Fruit fly (Drosophila melanogaster) Kc167 (cell line): Measurements from ENCODE around the gene Gk2.

ENCODE experiments used
- Myc ChIP-seq: fragments of >200 bp; optimal IDR thresholded peaks from 2 replicates; lab custom pipeline; 2017; ENCODE audit warnings: missing external identifiers
- Sin3A ChIP-seq: fragments of >200 bp; optimal IDR thresholded peaks from 2 replicates; lab custom pipeline; 2018; ENCODE audit warnings: missing external identifiers
- h ChIP-seq: fragments of >200 bp; optimal IDR thresholded peaks from 3 replicates; lab custom pipeline; 2018; ENCODE audit warnings: missing external identifiers
- insv ChIP-seq: fragments of >200 bp; optimal IDR thresholded peaks from 3 replicates; lab custom pipeline; 2018; ENCODE audit warnings: missing external identifiers
- psq ChIP-seq: fragments of >200 bp; optimal IDR thresholded peaks from 2 replicates; lab custom pipeline; 2017; ENCODE audit warnings: missing external identifiers
- ttk ChIP-seq: sonication (Bioruptor generic); optimal IDR thresholded peaks from 2 replicates; lab custom pipeline; 2017; ENCODE audit warnings: missing external identifiers

Gene Gk2

DNA sequence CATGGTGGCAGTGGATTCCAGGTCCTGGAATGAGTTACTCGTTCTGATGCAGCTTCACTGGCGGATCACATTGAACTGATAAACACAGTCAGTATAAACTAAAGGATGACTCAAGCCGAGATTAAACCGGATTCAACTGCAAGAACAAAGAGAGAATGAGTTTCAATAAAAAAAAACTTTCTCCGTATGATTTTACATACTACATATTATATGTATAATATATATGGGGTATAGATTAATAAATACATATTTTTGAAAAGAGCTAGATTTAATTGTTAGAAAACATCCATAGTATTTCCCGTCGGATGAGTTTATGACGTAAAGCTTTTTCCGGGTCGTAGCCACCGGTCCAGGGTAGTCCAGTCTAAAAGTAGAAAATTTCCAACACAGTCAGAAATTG is 14.1 kb upstream of the Gk2 start, which contains the start of gene CG12035:
Gene CG12035, plus strand, starts transcription at position 301 of the 400 bp plus-strand sequence.
- TF ChIP-seq h (no peak), psq (no peak)

DNA sequence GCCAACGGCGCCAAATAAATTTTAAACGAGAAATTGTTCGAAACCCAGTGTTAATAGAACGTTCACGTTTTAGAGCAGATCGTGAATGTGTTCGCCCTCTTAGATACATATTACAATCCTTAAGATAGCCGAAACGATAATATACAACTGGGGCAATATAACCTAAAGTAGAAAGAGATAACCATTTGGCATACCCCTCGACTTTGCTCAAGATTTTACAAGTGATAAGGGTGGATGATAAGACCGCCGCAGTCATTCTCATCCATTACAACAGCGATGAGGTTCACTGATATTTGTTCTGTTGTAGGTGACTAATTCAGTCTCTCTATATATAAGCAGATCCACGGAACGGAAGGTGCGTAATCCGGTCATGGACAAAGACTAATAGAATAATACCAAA is 11.5 kb upstream of the Gk2 start:
- TF ChIP-seq ttk (lab: Kevin White, UChicago) (no peak), psq (no peak), Myc (lab: Kevin White, UChicago) (no peak), h (no peak), insv (lab: Kevin White, UChicago) (no peak), Sin3A (lab: Kevin White, UChicago) (no peak)

DNA sequence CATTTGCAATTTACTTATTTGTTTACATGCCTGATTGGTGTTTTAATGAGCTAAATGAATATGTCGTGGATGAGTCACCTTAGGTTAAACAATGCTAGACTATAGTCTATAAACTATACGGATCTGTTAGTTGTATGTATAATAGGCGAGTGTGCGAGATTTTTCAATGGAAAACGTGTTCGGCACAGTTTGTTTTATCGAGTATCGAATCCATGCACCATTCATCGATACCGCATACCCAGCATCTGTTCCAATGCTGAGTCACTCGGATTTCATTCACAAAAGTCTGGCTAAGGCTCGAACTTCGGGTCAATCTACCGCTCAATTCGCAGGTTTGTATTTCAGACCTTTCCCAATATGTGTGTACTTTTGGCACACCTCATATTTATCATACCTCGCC is 10.8 kb upstream of the Gk2 start:
- TF ChIP-seq Sin3A (lab: Kevin White, UChicago) (no peak), Myc (lab: Kevin White, UChicago) (no peak), insv (lab: Kevin White, UChicago) (no peak), psq (no peak), h (no peak), ttk (lab: Kevin White, UChicago) (no peak)

dm6 chr3L:1729380-1730159 is 8.6 kb upstream of the Gk2 start:
- no peak for TF ChIP-seq ttk (lab: Kevin White, UChicago)
- TF ChIP-seq psq = no peak
- TF ChIP-seq h = no peak
- TF ChIP-seq Sin3A (lab: Kevin White, UChicago) = no peak
- no peak for TF ChIP-seq insv (lab: Kevin White, UChicago)
- TF ChIP-seq Myc (lab: Kevin White, UChicago) = no peak

DNA sequence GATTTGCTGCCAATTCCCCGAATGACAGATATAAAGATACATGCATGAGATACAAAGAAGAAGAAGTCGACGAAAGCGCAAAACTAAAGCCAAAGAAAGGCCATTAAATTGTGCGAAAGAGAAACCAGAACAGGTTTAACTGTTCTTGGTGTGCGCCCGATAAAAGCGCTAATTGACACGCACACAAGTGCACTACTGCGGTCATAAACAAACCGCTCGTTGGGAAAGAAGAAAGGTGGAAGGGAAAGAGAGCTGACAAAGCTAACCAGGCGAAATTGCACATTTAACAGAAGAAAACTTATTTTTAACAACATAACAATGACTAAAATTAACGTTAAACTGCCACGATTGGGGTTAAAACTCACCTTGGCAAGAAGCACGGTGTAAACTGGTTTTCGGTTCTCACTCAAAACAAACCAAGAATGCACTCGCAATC is 8.0 kb upstream of the Gk2 start:
- TF ChIP-seq Sin3A (lab: Kevin White, UChicago) (no peak), psq (no peak), insv (lab: Kevin White, UChicago) (no peak), h (no peak), ttk (lab: Kevin White, UChicago) (no peak), Myc (lab: Kevin White, UChicago) (no peak)

DNA sequence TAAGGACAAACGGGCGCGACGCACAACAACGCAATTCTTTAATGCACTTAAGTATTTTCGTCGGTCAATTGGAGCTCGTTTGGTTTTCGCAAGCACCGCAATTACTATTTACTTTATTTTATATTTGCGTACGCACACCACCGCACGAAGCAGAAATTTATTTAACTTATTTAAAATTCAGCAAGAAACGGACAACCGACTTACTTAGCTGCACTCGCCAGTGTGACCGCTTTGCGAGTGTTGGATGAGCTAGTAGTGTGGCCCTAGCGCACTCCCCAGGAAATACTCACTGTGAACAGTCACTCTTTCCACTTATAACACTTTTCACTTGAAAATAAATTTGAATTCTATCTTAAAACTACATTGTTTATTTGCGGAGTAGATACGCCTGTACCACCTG is 7.3 kb upstream of the Gk2 start, which contains the start of gene drpr:
Gene drpr, minus strand, starts transcription at position 235 of the 400 bp plus-strand sequence.
- TF ChIP-seq Sin3A (lab: Kevin White, UChicago) = no peak
- no peak for TF ChIP-seq Myc (lab: Kevin White, UChicago)
- no peak for TF ChIP-seq ttk (lab: Kevin White, UChicago)
- TF ChIP-seq insv (lab: Kevin White, UChicago) = no peak
- TF ChIP-seq h = no peak
- TF ChIP-seq psq = no peak

DNA sequence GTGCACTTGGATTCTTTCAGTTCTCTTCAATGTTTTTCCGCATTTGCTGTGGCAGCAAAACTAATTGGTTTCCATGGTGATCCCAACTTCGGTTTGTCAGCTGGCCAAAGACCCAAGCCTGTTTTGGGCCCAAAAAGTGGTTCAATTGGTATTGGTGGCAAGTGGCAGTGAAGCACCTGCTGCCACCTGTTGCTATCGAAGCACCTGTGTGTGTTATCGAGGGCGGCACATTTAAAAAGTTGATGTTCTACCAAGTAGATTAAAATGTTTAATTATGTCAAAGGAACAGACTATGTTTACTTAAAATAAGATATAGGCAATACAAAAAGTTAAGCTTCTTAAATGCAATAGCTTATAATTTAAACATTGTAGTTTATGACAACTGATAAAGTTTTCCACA is 2.6 kb upstream of the Gk2 start, which contains the start of gene Oseg4:
Gene Oseg4, minus strand, starts transcription at position 165 of the 400 bp plus-strand sequence.
- no peak for TF ChIP-seq Sin3A (lab: Kevin White, UChicago)
- no peak for TF ChIP-seq h
- TF ChIP-seq insv (lab: Kevin White, UChicago) = no peak
- no peak for TF ChIP-seq ttk (lab: Kevin White, UChicago)
- no peak for TF ChIP-seq psq
- TF ChIP-seq Myc (lab: Kevin White, UChicago) = no peak

DNA sequence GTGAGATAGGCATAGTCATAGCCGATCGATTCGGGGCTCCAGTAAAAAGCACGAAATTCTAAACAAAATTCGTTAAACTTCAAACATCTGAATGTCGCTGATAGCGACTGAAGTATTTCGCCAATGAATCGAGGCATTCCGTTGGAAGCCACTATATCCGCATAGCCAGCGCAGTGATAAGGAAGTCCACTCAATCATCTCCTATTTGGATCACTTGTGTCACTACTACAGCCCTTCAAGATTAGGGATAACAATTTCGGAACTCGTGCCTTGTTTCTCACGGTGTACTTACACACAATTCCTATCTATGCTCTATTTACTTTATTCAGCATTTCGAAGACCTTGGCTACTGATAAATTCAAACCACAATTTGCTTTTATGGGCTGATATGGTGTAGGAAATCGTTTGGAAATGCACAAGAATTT is 297 bp upstream of the Gk2 start, which contains the start of gene PIG-Wb:
Gene PIG-Wb, minus strand, starts transcription at position 209 of the 425 bp plus-strand sequence.
- no peak for TF ChIP-seq h
- TF ChIP-seq psq = no peak
- no peak for TF ChIP-seq Sin3A (lab: Kevin White, UChicago)
- no peak for TF ChIP-seq ttk (lab: Kevin White, UChicago)
- no peak for TF ChIP-seq insv (lab: Kevin White, UChicago)
- no peak for TF ChIP-seq Myc (lab: Kevin White, UChicago)

DNA sequence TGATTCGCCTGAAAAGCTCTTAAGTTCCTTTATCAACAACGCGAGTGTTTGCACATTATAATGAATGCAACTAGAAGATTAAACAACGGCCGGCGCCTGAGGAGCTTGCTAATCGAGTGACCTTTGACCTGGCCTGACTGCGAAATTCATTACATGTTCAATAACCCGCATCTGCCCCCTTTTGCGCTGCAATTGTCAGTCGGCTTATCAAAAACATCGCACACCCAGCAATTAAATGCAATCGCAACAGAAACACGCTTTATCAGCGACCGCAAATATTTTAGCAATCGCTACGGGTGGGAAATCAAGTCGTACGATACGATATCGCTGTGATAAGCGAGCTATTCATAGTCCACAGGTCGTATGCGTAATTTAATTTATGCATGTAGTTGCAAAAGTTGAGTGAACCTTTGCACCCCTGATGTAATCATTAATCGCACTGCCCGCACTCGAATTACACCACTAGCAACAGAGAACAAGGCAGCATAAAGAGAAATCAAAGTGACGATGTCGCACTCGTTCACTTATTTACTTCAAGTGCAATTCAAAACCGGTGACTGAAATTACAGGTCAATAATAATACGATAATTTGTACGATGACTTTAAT is 1.4 kb downstream of the Gk2 start:
- TF ChIP-seq ttk (lab: Kevin White, UChicago) (no peak), Myc (lab: Kevin White, UChicago) (no peak), insv (lab: Kevin White, UChicago) (no peak)

dm6 chr3L:1740129-1740975 is 2.1 kb downstream of the Gk2 start:
- TF ChIP-seq Sin3A (lab: Kevin White, UChicago) (no peak), psq (no peak), ttk (lab: Kevin White, UChicago) (no peak), insv (lab: Kevin White, UChicago) (no peak), Myc (lab: Kevin White, UChicago) (no peak), h (no peak)

DNA sequence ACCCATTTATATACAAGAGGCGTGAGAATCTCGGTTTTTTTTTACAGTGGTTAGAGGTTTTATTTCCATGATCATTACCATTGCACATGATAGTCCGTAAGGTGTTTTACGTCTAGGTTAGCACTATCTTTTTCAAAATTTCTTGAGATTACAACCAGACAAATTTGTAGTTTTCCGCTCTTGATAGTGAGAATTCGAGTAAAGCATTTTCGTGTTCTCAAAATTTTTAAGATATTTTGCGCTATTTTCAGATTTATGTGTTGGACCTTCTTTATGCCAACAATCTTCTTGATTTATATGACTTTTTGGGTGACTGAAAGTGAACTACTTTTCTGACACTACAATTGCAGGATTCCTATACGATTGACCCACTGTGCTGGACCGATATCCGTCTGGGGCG is 2.9 kb downstream of the Gk2 start:
- TF ChIP-seq psq (no peak), Sin3A (lab: Kevin White, UChicago) (no peak), h (no peak), ttk (lab: Kevin White, UChicago) (no peak), Myc (lab: Kevin White, UChicago) (no peak), insv (lab: Kevin White, UChicago) (no peak)
